Worm (Caenorhabditis elegans): ENCODE data around the gene ari-2.

DNA sequence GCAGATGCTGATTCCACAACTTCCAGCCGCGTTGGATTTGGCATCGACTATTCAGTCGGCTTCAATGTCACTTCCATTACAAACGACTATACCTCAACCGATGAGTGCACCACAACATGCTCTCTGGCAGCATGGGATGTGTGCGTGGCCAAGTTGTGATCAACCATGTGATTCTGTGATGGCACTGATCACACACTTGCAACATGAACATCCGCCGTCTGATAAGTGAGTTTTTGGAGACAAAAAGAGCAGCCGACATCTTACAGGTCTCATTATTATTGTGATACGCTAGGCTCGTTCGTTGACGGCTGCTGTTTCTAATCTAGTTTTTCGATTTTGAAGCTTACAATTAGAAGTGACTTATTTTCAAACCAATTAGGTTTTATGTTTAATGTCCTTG, 51.5 kb downstream of the ari-2 start:
- TF ChIP-seq nhr-237 (tag; optimal IDR thresholded peaks at IDR 0.05): no peak
- TF ChIP-seq ceh-82 (tag; optimal IDR thresholded peaks at IDR 0.05): no peak
- TF ChIP-seq fkh-10 (GFP tag; optimal IDR thresholded peaks at IDR 0.05): no peak
- TF ChIP-seq mes-2 (tag; optimal IDR thresholded peaks at IDR 0.05; ENCODE audit: poor library complexity, severe bottlenecking): no peak
- TF ChIP-seq nhr-111 (GFP tag; optimal IDR thresholded peaks at IDR 0.05): no peak
- no peak for TF ChIP-seq nhr-28 (tag; optimal IDR thresholded peaks at IDR 0.05)
- no peak for TF ChIP-seq ama-1 (optimal IDR thresholded peaks at IDR 0.05)
- no peak for TF ChIP-seq lin-13 (GFP tag; optimal IDR thresholded peaks at IDR 0.05)
- TF ChIP-seq F44E2.7 (GFP tag; IDR thresholded peaks at IDR 0.05): no peak
- no peak for TF ChIP-seq daf-8 (GFP tag; IDR thresholded peaks at IDR 0.05)
- TF ChIP-seq mxl-2 (GFP tag; conservative IDR thresholded peaks at IDR 0.05): no peak
- TF ChIP-seq fos-1 (tag; optimal IDR thresholded peaks at IDR 0.05): no peak
- TF ChIP-seq pqm-1 (tag; optimal IDR thresholded peaks at IDR 0.05): no peak
- TF ChIP-seq nhr-76 (tag; optimal IDR thresholded peaks at IDR 0.05): no peak

Measured in whole organism, L4 larva.